Worm (Caenorhabditis elegans): ENCODE measurements around the gene F43G6.8.

F43G6.8 gene

ce11 chrII:11813895-11814369 is at the start of gene F43G6.8:
F43G6.8 (minus strand) TSS chrII:11814092.
- TF ChIP-seq med-1 (GFP tag; optimal IDR thresholded peaks at IDR 0.05; ENCODE audit: insufficient read depth), result no peak
- no peak for TF ChIP-seq ztf-29 (GFP tag; IDR thresholded peaks at IDR 0.05)
- no peak for TF ChIP-seq cog-1 (tag; optimal IDR thresholded peaks at IDR 0.05)
- TF ChIP-seq flt-1 (GFP tag; IDR thresholded peaks at IDR 0.05), result no peak
- no peak for TF ChIP-seq klf-2 (GFP tag; conservative IDR thresholded peaks at IDR 0.05)
- TF ChIP-seq T22C8.4 (GFP tag; IDR thresholded peaks at IDR 0.05), result no peak
- no peak for TF ChIP-seq ztf-23 (GFP tag; IDR thresholded peaks at IDR 0.05)
- no peak for TF ChIP-seq ref-1 (GFP tag; conservative IDR thresholded peaks at IDR 0.05)
- no peak for TF ChIP-seq tab-1 (GFP tag; IDR thresholded peaks at IDR 0.05)

ce11 chrII:11860623-11861079 is 46.8 kb upstream of the F43G6.8 start, which contains the start of gene K12D12.5:
K12D12.5 (plus strand) TSS chrII:11861029.
- TF ChIP-seq cog-1 (tag; optimal IDR thresholded peaks at IDR 0.05) (no peak), tab-1 (GFP tag; IDR thresholded peaks at IDR 0.05) (no peak), flt-1 (GFP tag; IDR thresholded peaks at IDR 0.05) (no peak), ztf-23 (GFP tag; IDR thresholded peaks at IDR 0.05) (no peak), ztf-29 (GFP tag; IDR thresholded peaks at IDR 0.05) (no peak), T22C8.4 (GFP tag; IDR thresholded peaks at IDR 0.05) (no peak), med-1 (GFP tag; optimal IDR thresholded peaks at IDR 0.05; ENCODE audit: insufficient read depth) (no peak), ref-1 (GFP tag; conservative IDR thresholded peaks at IDR 0.05) (no peak), klf-2 (GFP tag; conservative IDR thresholded peaks at IDR 0.05) (no peak)

ce11 chrII:11859833-11860232 is 45.9 kb upstream of the F43G6.8 start:
- TF ChIP-seq ref-1 (GFP tag; conservative IDR thresholded peaks at IDR 0.05) (no peak), tab-1 (GFP tag; IDR thresholded peaks at IDR 0.05) (no peak), med-1 (GFP tag; optimal IDR thresholded peaks at IDR 0.05; ENCODE audit: insufficient read depth) (no peak), cog-1 (tag; optimal IDR thresholded peaks at IDR 0.05) (no peak), ztf-23 (GFP tag; IDR thresholded peaks at IDR 0.05) (no peak), ztf-29 (GFP tag; IDR thresholded peaks at IDR 0.05) (no peak), flt-1 (GFP tag; IDR thresholded peaks at IDR 0.05) (no peak), klf-2 (GFP tag; conservative IDR thresholded peaks at IDR 0.05) (no peak), T22C8.4 (GFP tag; IDR thresholded peaks at IDR 0.05) (no peak)

- TF ChIP-seq ztf-29 (GFP tag; IDR thresholded peaks at IDR 0.05), result no peak
- no peak for TF ChIP-seq ref-1 (GFP tag; conservative IDR thresholded peaks at IDR 0.05)
- TF ChIP-seq T22C8.4 (GFP tag; IDR thresholded peaks at IDR 0.05), result no peak
- no peak for TF ChIP-seq klf-2 (GFP tag; conservative IDR thresholded peaks at IDR 0.05)
- TF ChIP-seq cog-1 (tag; optimal IDR thresholded peaks at IDR 0.05), result no peak
- TF ChIP-seq tab-1 (GFP tag; IDR thresholded peaks at IDR 0.05), result no peak
- no peak for TF ChIP-seq ztf-23 (GFP tag; IDR thresholded peaks at IDR 0.05)
- no peak for TF ChIP-seq med-1 (GFP tag; optimal IDR thresholded peaks at IDR 0.05; ENCODE audit: insufficient read depth)
- TF ChIP-seq flt-1 (GFP tag; IDR thresholded peaks at IDR 0.05), result no peak
Observed at ce11 chrII:11856361-11856760, 42.5 kb upstream of the F43G6.8 start, which contains the start of gene clh-1. clh-1 (minus strand) TSS chrII:11856461.

ce11 chrII:11854749-11855148 is 40.9 kb upstream of the F43G6.8 start:
- TF ChIP-seq med-1 (GFP tag; optimal IDR thresholded peaks at IDR 0.05; ENCODE audit: insufficient read depth), result no peak
- no peak for TF ChIP-seq flt-1 (GFP tag; IDR thresholded peaks at IDR 0.05)
- TF ChIP-seq T22C8.4 (GFP tag; IDR thresholded peaks at IDR 0.05), result no peak
- no peak for TF ChIP-seq ztf-29 (GFP tag; IDR thresholded peaks at IDR 0.05)

ce11 chrII:11853108-11853507 is 39.2 kb upstream of the F43G6.8 start:
- TF ChIP-seq klf-2 (GFP tag; conservative IDR thresholded peaks at IDR 0.05), result no peak
- TF ChIP-seq flt-1 (GFP tag; IDR thresholded peaks at IDR 0.05), result no peak
- TF ChIP-seq ztf-23 (GFP tag; IDR thresholded peaks at IDR 0.05), result no peak
- no peak for TF ChIP-seq tab-1 (GFP tag; IDR thresholded peaks at IDR 0.05)
- no peak for TF ChIP-seq ztf-29 (GFP tag; IDR thresholded peaks at IDR 0.05)
- TF ChIP-seq cog-1 (tag; optimal IDR thresholded peaks at IDR 0.05), result no peak
- TF ChIP-seq med-1 (GFP tag; optimal IDR thresholded peaks at IDR 0.05; ENCODE audit: insufficient read depth), result no peak
- TF ChIP-seq T22C8.4 (GFP tag; IDR thresholded peaks at IDR 0.05), result no peak
- TF ChIP-seq ref-1 (GFP tag; conservative IDR thresholded peaks at IDR 0.05), result no peak

- TF ChIP-seq tab-1 (GFP tag; IDR thresholded peaks at IDR 0.05) (no peak), klf-2 (GFP tag; conservative IDR thresholded peaks at IDR 0.05) (no peak), med-1 (GFP tag; optimal IDR thresholded peaks at IDR 0.05; ENCODE audit: insufficient read depth) (no peak), flt-1 (GFP tag; IDR thresholded peaks at IDR 0.05) (no peak), cog-1 (tag; optimal IDR thresholded peaks at IDR 0.05) (no peak), T22C8.4 (GFP tag; IDR thresholded peaks at IDR 0.05) (no peak), ztf-23 (GFP tag; IDR thresholded peaks at IDR 0.05) (no peak), ztf-29 (GFP tag; IDR thresholded peaks at IDR 0.05) (no peak), ref-1 (GFP tag; conservative IDR thresholded peaks at IDR 0.05) (no peak)
Observed at ce11 chrII:11852191-11852901, 38.5 kb upstream of the F43G6.8 start.

- TF ChIP-seq med-1 (GFP tag; optimal IDR thresholded peaks at IDR 0.05; ENCODE audit: insufficient read depth), result no peak
- TF ChIP-seq cog-1 (tag; optimal IDR thresholded peaks at IDR 0.05), result no peak
- no peak for TF ChIP-seq flt-1 (GFP tag; IDR thresholded peaks at IDR 0.05)
- no peak for TF ChIP-seq tab-1 (GFP tag; IDR thresholded peaks at IDR 0.05)
- TF ChIP-seq klf-2 (GFP tag; conservative IDR thresholded peaks at IDR 0.05), result no peak
- no peak for TF ChIP-seq ztf-29 (GFP tag; IDR thresholded peaks at IDR 0.05)
- no peak for TF ChIP-seq ztf-23 (GFP tag; IDR thresholded peaks at IDR 0.05)
- no peak for TF ChIP-seq ref-1 (GFP tag; conservative IDR thresholded peaks at IDR 0.05)
- TF ChIP-seq T22C8.4 (GFP tag; IDR thresholded peaks at IDR 0.05), result no peak
Observed at ce11 chrII:11849572-11849971, 35.7 kb upstream of the F43G6.8 start.

ce11 chrII:11845954-11846353 is 32.1 kb upstream of the F43G6.8 start:
- no peak for TF ChIP-seq flt-1 (GFP tag; IDR thresholded peaks at IDR 0.05)
- no peak for TF ChIP-seq ztf-23 (GFP tag; IDR thresholded peaks at IDR 0.05)
- no peak for TF ChIP-seq ztf-29 (GFP tag; IDR thresholded peaks at IDR 0.05)
- no peak for TF ChIP-seq cog-1 (tag; optimal IDR thresholded peaks at IDR 0.05)

Measured in whole organism, midembryonic.